Fruit fly (Drosophila melanogaster): ENCODE measurements around the gene CG17027.

DNA sequence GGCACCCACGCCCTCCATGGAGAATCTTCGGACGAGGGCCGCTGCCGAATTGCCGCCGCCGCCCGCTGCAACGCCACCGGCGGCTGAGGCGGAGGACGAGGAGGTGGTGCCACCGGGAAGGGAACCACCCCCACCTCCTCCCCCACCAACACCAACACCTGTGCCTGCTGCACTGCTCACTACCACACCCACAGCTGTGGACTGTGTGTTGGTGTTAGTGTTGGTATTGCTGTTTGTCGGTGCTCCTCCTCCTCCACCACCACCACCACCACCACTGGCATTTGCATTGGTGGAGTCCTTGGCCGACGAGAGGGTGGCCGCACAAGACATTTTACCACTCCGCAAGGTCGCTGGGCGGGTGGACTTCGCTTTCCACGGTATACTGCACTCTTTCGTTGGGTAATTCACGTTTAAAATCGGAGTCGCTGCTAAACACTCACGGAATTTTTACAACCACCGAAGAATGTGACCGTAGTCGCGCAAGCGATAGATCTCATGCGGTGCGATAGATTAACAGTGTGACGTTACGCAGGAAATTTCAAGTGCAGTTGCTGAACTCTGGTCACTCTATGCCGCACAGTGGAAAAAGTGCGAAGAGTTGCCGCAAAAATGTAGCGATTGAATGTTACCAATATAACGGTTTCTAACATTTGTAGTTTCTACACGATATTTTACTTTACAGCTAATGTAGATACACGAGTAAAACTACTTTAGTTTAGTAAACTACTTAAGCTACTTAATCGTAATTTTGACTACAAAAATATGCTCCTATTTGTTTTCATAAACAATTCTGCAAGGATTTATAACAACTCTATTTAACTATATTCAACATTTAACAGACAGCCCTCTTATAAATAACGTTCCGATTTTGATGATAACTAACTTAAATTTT lies 31.7 kb downstream of the CG17027 start, which contains the start of gene mib1:
- TF ChIP-seq Ets21C (GFP tag; optimal IDR thresholded peaks at IDR 0.05) (no peak), CG8119 (GFP tag; IDR thresholded peaks at IDR 0.05) (peak; percentile 60; the same call in 1 of the 3 replicates), svp (GFP tag) (peak; percentile 75), CG16779 (tag; optimal IDR thresholded peaks at IDR 0.05) (peak; percentile 43), CG31627 (GFP tag; optimal IDR thresholded peaks at IDR 0.05) (no peak), OdsH (GFP tag; optimal IDR thresholded peaks at IDR 0.05) (no peak), Blimp-1 (GFP tag; optimal IDR thresholded peaks at IDR 0.05) (peak; percentile 37), Eip75B (GFP tag; optimal IDR thresholded peaks at IDR 0.05) (no peak), fd59A (GFP tag; optimal IDR thresholded peaks at IDR 0.05) (peak; percentile 4), CG15336 (GFP tag; IDR thresholded peaks at IDR 0.05) (0 out of 2 replicates have a peak, but pooled peaks have one; percentile 19), eg (GFP tag; IDR thresholded peaks at IDR 0.05) (no peak; the same call in 2 of the 3 replicates), CG8319 (GFP tag; optimal IDR thresholded peaks at IDR 0.05) (peak; percentile 36), CG1621 (tag; optimal IDR thresholded peaks at IDR 0.05) (peak; percentile 29), spab (GFP tag; optimal IDR thresholded peaks at IDR 0.05) (peak; percentile 23)

Data from whole organism, prepupa.